Worm (Caenorhabditis elegans) whole organism, L2 larva: Measurements from ENCODE around the gene str-151.

Source experiments
- ZK546.5 ChIP-seq: sonication (generic microtip); optimal IDR thresholded peaks from 2 replicates; lab custom pipeline; 2017; ENCODE audit warnings: missing biosample characterization, missing genetic modification characterization
- alr-1 ChIP-seq: fragments of 150-350 bp; optimal IDR thresholded peaks from 2 replicates; lab custom pipeline; 2014; ENCODE audit warnings: missing biosample characterization, missing genetic modification characterization
- aly-2 ChIP-seq: fragments of 150-350 bp; optimal IDR thresholded peaks from 2 replicates; lab custom pipeline; 2014; ENCODE audit warnings: missing biosample characterization, missing genetic modification characterization
- ama-1 ChIP-seq: fragments of 150-350 bp; optimal IDR thresholded peaks from 2 replicates; lab custom pipeline; 2018; ENCODE audit warnings: inconsistent platforms
- blmp-1 ChIP-seq: sonication (generic microtip); optimal IDR thresholded peaks from 2 replicates; lab custom pipeline; 2017; ENCODE audit warnings: missing genetic modification characterization, mild to moderate bottlenecking, missing compliant biosample characterization, antibody characterized with exemption, moderate library complexity; ENCODE audit not compliant: insufficient read depth
- crh-2 ChIP-seq: sonication (generic microtip); optimal IDR thresholded peaks from 2 replicates; lab custom pipeline; 2017; ENCODE audit warnings: missing biosample characterization, missing genetic modification characterization
- elt-3 ChIP-seq: sonication (generic microtip); optimal IDR thresholded peaks from 2 replicates; lab custom pipeline; 2017; ENCODE audit warnings: missing biosample characterization, missing genetic modification characterization
- fos-1 ChIP-seq: fragments of 150-350 bp; optimal IDR thresholded peaks from 2 replicates; lab custom pipeline; 2014; ENCODE audit warnings: missing biosample characterization, missing genetic modification characterization
- gmeb-1 ChIP-seq: fragments of 150-350 bp; optimal IDR thresholded peaks from 2 replicates; lab custom pipeline; 2014; ENCODE audit warnings: missing biosample characterization, missing genetic modification characterization
- lin-11 ChIP-seq: fragments of 150-350 bp; sonication (generic microtip); optimal IDR thresholded peaks from 2 replicates; lab custom pipeline; 2014; ENCODE audit warnings: missing biosample characterization, missing genetic modification characterization, inconsistent platforms, mixed read lengths
- lin-39 ChIP-seq: fragments of 150-350 bp; optimal IDR thresholded peaks from 2 replicates; lab custom pipeline; 2014; ENCODE audit warnings: missing biosample characterization, missing genetic modification reagents, missing genetic modification characterization
- mab-5 ChIP-seq: fragments of 150-350 bp; optimal IDR thresholded peaks from 2 replicates; lab custom pipeline; 2014; ENCODE audit warnings: missing biosample characterization, missing genetic modification characterization
- mdl-1 ChIP-seq, 2 experiments: fragments of 150-350 bp in 1 of 2; sonication (generic microtip) in 1 of 2; optimal IDR thresholded peaks; 2 replicates each; lab custom pipeline; 2017; ENCODE audit warnings: missing biosample characterization in 2 of 2, missing genetic modification characterization in 2 of 2
- nhr-10 ChIP-seq: sonication (generic microtip); optimal IDR thresholded peaks from 2 replicates; lab custom pipeline; 2017; ENCODE audit warnings: missing biosample characterization, missing genetic modification characterization
- nhr-12 ChIP-seq: fragments of 150-350 bp; optimal IDR thresholded peaks from 2 replicates; lab custom pipeline; 2014; ENCODE audit warnings: missing biosample characterization, missing genetic modification characterization
- nhr-129 ChIP-seq: fragments of 150-350 bp; optimal IDR thresholded peaks from 2 replicates; lab custom pipeline; 2014; ENCODE audit warnings: missing biosample characterization, missing genetic modification characterization
- peb-1 ChIP-seq: fragments of 150-350 bp; optimal IDR thresholded peaks from 2 replicates; lab custom pipeline; 2014; ENCODE audit warnings: missing biosample characterization, missing genetic modification characterization
- sem-4 ChIP-seq: fragments of 150-350 bp; optimal IDR thresholded peaks from 2 replicates; lab custom pipeline; 2014; ENCODE audit warnings: missing biosample characterization, missing genetic modification reagents, missing genetic modification characterization
- sma-3 ChIP-seq: sonication (generic microtip); optimal IDR thresholded peaks from 2 replicates; lab custom pipeline; 2016; ENCODE audit warnings: missing genetic modification reagents, missing genetic modification characterization, missing compliant biosample characterization
- snpc-4 ChIP-seq: fragments of 150-350 bp; optimal IDR thresholded peaks from 2 replicates; lab custom pipeline; 2014; ENCODE audit warnings: missing biosample characterization, missing genetic modification characterization
- unc-55 ChIP-seq: fragments of 150-350 bp; sonication (generic microtip); optimal IDR thresholded peaks from 3 replicates; lab custom pipeline; 2014; ENCODE audit warnings: missing biosample characterization, missing genetic modification reagents, missing genetic modification characterization
- ztf-11 ChIP-seq: sonication (generic microtip); optimal IDR thresholded peaks from 2 replicates; lab custom pipeline; 2017; ENCODE audit warnings: missing biosample characterization, missing genetic modification characterization

str-151 gene

DNA sequence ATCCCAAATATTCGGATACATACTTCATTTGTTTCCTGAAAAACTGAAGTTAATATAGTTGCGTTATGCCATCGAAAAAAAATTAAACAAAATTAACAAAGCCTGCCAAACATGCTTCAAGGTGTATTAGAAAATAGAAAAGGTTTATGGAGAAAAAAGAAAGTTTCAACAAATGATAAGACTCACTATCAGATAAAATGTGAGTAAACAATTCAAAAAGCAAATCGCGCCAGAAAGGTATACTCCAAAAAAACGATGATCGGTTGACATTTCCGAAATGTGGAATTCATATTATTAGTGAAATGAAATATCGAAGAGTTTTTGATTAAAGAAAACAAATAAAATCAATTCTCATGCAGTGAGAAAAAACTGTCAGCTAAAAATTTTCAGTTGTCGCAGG is 44.9 kb downstream of the str-151 start, which contains the start of gene Y70C5A.3:
TSS of gene Y70C5A.3 (minus strand) at position 50 of the 400 bp plus-strand sequence.
- TF ChIP-seq nhr-129 (tag; lab: Kevin White, UChicago) (no peak), nhr-12 (tag; lab: Kevin White, UChicago) (no peak), lin-11 (tag; lab: Kevin White, UChicago) (no peak), sem-4 (tag; lab: Kevin White, UChicago) (no peak), fos-1 (tag; lab: Kevin White, UChicago) (peak; percentile 22), nhr-10 (tag; lab: Kevin White, UChicago) (no peak), snpc-4 (tag; lab: Kevin White, UChicago) (no peak)
- TF ChIP-seq, all 48 proteins: peak for 1

DNA sequence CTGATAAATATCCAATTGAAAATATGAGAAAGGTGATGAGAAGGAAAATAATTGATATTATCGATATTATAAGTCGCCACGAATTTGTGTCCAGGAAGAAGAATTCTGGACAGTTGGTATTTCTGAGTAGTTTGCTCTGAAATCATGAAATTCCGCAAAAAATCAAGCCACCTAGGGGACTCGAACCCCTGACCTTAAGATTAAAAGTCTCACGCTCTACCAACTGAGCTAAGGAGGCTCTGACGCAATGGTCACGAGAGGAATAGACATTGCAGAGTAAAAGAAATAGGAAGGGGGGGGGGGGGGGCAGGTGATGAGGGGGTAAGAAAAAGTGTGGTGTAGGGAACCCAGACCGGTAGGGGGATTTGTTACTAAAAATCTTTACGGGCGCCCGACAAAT is 45.9 kb downstream of the str-151 start:
- TF ChIP-seq lin-39 (tag; lab: Kevin White, UChicago) (no peak), sma-3 (no peak), gmeb-1 (tag; lab: Kevin White, UChicago) (no peak), nhr-129 (tag; lab: Kevin White, UChicago) (no peak), ztf-11 (tag; lab: Kevin White, UChicago) (no peak), nhr-12 (tag; lab: Kevin White, UChicago) (no peak), crh-2 (tag; lab: Kevin White, UChicago) (no peak), mdl-1 (tag; optimal IDR thresholded peaks at IDR 0.05; lab: Kevin White, UChicago) (no peak), alr-1 (tag; lab: Kevin White, UChicago) (no peak), nhr-10 (tag; lab: Kevin White, UChicago) (no peak), sem-4 (tag; lab: Kevin White, UChicago) (no peak), blmp-1 (tag; lab: Kevin White, UChicago) (no peak), elt-3 (tag; lab: Kevin White, UChicago) (no peak), ama-1 (lab: Kevin White, UChicago) (no peak), mab-5 (no peak), peb-1 (tag; lab: Kevin White, UChicago) (no peak), ZK546.5 (tag; lab: Kevin White, UChicago) (no peak), aly-2 (tag; lab: Kevin White, UChicago) (no peak)

DNA sequence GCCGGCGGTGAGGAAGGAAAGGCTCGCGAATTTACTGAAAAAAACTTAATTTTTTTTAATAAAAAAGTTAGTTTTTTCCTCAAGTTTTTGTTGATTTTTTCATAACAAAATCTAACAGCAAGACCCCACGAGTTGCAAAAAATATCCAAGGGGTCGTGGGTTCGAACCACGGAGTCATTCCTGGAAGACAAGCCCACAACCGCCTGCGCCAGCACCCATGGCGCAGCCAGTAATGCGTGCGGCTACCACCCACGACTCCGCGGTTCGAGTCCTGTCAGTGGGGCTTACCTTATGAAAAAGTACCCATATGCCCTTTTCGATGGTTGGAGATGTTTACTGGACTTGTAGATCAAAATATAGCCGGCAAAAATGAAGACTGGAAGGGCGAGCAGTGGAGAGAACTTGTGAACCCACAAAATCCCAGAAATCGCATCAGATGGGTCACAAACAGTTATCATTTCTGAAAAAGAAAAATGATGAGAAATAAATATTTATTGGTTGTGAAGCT is 46.8 kb downstream of the str-151 start, which contains the start of gene Y70C5A.2:
TSS of gene Y70C5A.2 (minus strand) at position 458 of the 508 bp plus-strand sequence.
- TF ChIP-seq elt-3 (tag; lab: Kevin White, UChicago) (no peak), unc-55 (GFP tag; lab: Kevin White, UChicago) (no peak)
